Fruit fly (Drosophila melanogaster) whole organism, embryonic: ENCODE measurements around the gene Cp36.

ENCODE experiments used
- CG10431 ChIP-seq: fragments of 200-800 bp; sonication (Bioruptor generic); optimal IDR thresholded peaks from 3 replicates; lab custom pipeline; 2018; ENCODE audit warnings: missing biosample characterization, mild to moderate bottlenecking, missing genetic modification characterization
- H15 ChIP-seq: fragments of 200-800 bp; sonication (Bioruptor generic); IDR thresholded peaks from 3 replicates; pipeline ENCODE4 v1.3.6; 2022; ENCODE audit warnings: missing biosample characterization, missing genetic modification characterization
- ftz-f1 ChIP-seq: fragments of 200-800 bp; sonication (Bioruptor generic); optimal IDR thresholded peaks from 2 replicates; lab custom pipeline; 2016; ENCODE audit warnings: missing biosample characterization, missing genetic modification characterization
- nau ChIP-seq: fragments of 200-800 bp; sonication (Bioruptor generic); optimal IDR thresholded peaks from 3 replicates; lab custom pipeline; 2017; ENCODE audit warnings: missing biosample characterization, mild to moderate bottlenecking, missing genetic modification characterization, missing genetic modification reagents
- nerfin-2 ChIP-seq: fragments of 200-800 bp; sonication (Bioruptor generic); IDR thresholded peaks from 2 replicates; pipeline ENCODE4 v1.3.6; 2022; ENCODE audit warnings: missing biosample characterization, missing genetic modification characterization; ENCODE audit not compliant: partially characterized antibody
- prd ChIP-seq, 3 experiments: fragments of >200 bp in 2 of 3; fragments of 200-800 bp in 1 of 3; sonication (Bioruptor generic) in 1 of 3; optimal IDR thresholded peaks in 2 of 3; IDR thresholded peaks in 1 of 3; 2 replicates in 2 of 3; 3 replicates in 1 of 3; pipeline versions ENCODE4 v1.3.6 to Lab custom; 2017 to 2022; ENCODE audit warnings: missing biosample characterization in 1 of 3, missing genetic modification characterization in 1 of 3

DNA sequence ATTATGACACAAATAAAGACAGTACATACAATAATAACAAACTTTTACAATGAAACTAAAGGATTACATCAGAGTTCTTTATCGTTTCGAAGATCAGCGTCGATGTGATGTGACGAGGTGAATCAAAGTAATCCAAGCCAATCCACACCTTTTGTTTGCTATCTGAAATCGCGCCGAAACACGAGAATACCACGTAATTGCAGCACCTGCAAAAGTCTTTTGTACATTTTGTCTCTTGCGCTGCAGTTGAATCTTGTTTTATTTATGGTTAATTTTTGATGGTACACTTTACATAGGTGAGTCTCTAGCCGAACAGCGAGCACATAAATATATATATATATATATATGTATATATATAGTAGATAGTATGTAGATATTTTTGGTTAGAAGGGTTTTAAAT lies 5.7 kb downstream of the Cp36 start:
- TF ChIP-seq ftz-f1 (GFP tag; lab: Kevin White, UChicago) (no peak), H15 (GFP tag; lab: Robert Waterston, UW) (no peak), nerfin-2 (GFP tag; lab: Robert Waterston, UW) (no peak), nau (no peak), prd (optimal IDR thresholded peaks at IDR 0.05; lab: Kevin White, UChicago) (no peak), prd (GFP tag; IDR thresholded peaks at IDR 0.05; lab: Robert Waterston, UW) (no peak), CG10431 (GFP tag; lab: Kevin White, UChicago) (no peak)
